Fruit fly (Drosophila melanogaster) whole organism, pupa: ENCODE results near the gene CG2964.

Experiments
- CG14655 ChIP-seq: fragments of 200-800 bp; sonication (Bioruptor generic); optimal IDR thresholded peaks from 3 replicates; lab custom pipeline; 2017; ENCODE audit warnings: mild to moderate bottlenecking, missing biosample characterization, missing genetic modification reagents, missing genetic modification characterization
- CG17806 ChIP-seq: fragments of 200-800 bp; sonication (Bioruptor generic); optimal IDR thresholded peaks from 2 replicates; lab custom pipeline; 2018; ENCODE audit warnings: missing biosample characterization, mild to moderate bottlenecking, missing genetic modification characterization, moderate library complexity
- CG8159 ChIP-seq: fragments of 200-800 bp; sonication (Bioruptor generic); optimal IDR thresholded peaks from 3 replicates; lab custom pipeline; 2018; ENCODE audit warnings: missing biosample characterization, mild to moderate bottlenecking, missing genetic modification characterization, moderate library complexity
- CG8301 ChIP-seq: fragments of 200-800 bp; sonication (Bioruptor generic); optimal IDR thresholded peaks from 2 replicates; lab custom pipeline; 2018; ENCODE audit warnings: missing biosample characterization, mild to moderate bottlenecking, missing genetic modification characterization
- CG9948 ChIP-seq: fragments of 200-800 bp; sonication (Bioruptor generic); optimal IDR thresholded peaks from 2 replicates; lab custom pipeline; 2018; ENCODE audit warnings: missing biosample characterization, mild to moderate bottlenecking, missing genetic modification characterization, moderate library complexity
- D1 ChIP-seq: fragments of 200-800 bp; sonication (Bioruptor generic); optimal IDR thresholded peaks from 2 replicates; lab custom pipeline; 2018; ENCODE audit warnings: missing biosample characterization, mild to moderate bottlenecking, missing genetic modification characterization, moderate library complexity
- Snoo ChIP-seq: fragments of 200-800 bp; sonication (Bioruptor generic); optimal IDR thresholded peaks from 3 replicates; lab custom pipeline; 2017; ENCODE audit warnings: missing biosample characterization, mild to moderate bottlenecking, missing genetic modification characterization, inconsistent platforms

- TF ChIP-seq CG9948 (tag; lab: Kevin White, UChicago) (no peak), CG14655 (no peak), Snoo (no peak), CG17806 (tag; lab: Kevin White, UChicago) (no peak), D1 (tag; lab: Kevin White, UChicago) (no peak), CG8159 (no peak), CG8301 (no peak)
Observed at dm6 chr2L:2807597-2807996, 4.6 kb upstream of the CG2964 start.
